Fruit fly (Drosophila melanogaster): ENCODE data around the gene Npc2h.

Gene Npc2h

DNA sequence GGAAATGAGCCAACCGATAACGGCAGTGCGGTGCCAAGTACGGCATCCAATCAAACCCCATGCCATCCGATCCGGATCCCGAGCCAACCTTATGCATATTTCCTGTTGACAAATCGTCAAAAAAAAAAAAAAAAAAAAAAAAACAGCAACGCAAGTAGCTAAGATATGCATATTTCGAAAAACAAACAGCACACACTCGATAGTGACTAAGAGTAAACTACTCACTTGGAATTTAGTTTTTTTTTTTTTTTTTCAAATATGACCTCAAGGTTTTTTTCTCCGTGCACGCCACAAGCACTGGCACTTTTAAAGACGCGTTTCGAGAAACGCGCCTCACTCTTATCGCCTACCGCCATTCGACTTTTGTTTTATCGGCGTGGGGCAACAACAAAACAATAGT is 29.2 kb upstream of the Npc2h start (continued):
- TF ChIP-seq fd64A (GFP tag; optimal IDR thresholded peaks at IDR 0.05) (no peak), Atf3 (GFP tag; optimal IDR thresholded peaks at IDR 0.05) (no peak), CG11398 (GFP tag; optimal IDR thresholded peaks at IDR 0.05) (no peak), pros (GFP tag; optimal IDR thresholded peaks at IDR 0.05) (no peak), Hmr (GFP tag; optimal IDR thresholded peaks at IDR 0.05) (no peak), sens (GFP tag) (peak; percentile 85), Blimp-1 (GFP tag; optimal IDR thresholded peaks at IDR 0.05) (no peak), tna (GFP tag; IDR thresholded peaks at IDR 0.05; ENCODE audit: partially characterized antibody) (no peak), Rx (GFP tag; IDR thresholded peaks at IDR 0.05) (no peak), cwo (GFP tag; optimal IDR thresholded peaks at IDR 0.05) (no peak), sim (GFP tag; IDR thresholded peaks at IDR 0.05) (no peak), unpg (GFP tag; optimal IDR thresholded peaks at IDR 0.05) (peak; percentile 22), CG42726 (GFP tag; IDR thresholded peaks at IDR 0.05; ENCODE audit: partially characterized antibody) (no peak), CG2202 (tag; optimal IDR thresholded peaks at IDR 0.05) (no peak), CG12219 (GFP tag; optimal IDR thresholded peaks at IDR 0.05) (no peak), NC2α (GFP tag; optimal IDR thresholded peaks at IDR 0.05) (no peak), sens-2 (GFP tag; IDR thresholded peaks at IDR 0.05) (no peak), CG3847 (GFP tag; IDR thresholded peaks at IDR 0.05) (no peak), CG17328 (GFP tag; IDR thresholded peaks at IDR 0.05) (peak; percentile 32; the same call in 1 of the 2 replicates), Awh (GFP tag; IDR thresholded peaks at IDR 0.05) (no peak), zfh1 (GFP tag; IDR thresholded peaks at IDR 0.05) (peak; percentile 57), dpn (GFP tag; optimal IDR thresholded peaks at IDR 0.05) (peak in 1 of 2 experiments; percentile 3), croc (GFP tag; conservative IDR thresholded peaks at IDR 0.05) (no peak), dan (GFP tag; IDR thresholded peaks at IDR 0.05) (no peak), pum (GFP tag; optimal IDR thresholded peaks at IDR 0.05) (peak; percentile 4), btn (GFP tag; optimal IDR thresholded peaks at IDR 0.05) (no peak), CG10431 (GFP tag; optimal IDR thresholded peaks at IDR 0.05) (no peak), br (optimal IDR thresholded peaks at IDR 0.05) (no peak), grn (GFP tag; optimal IDR thresholded peaks at IDR 0.05) (no peak), CG8290 (GFP tag; optimal IDR thresholded peaks at IDR 0.05) (no peak), CG8290 (tag; optimal IDR thresholded peaks at IDR 0.05) (no peak), slbo (GFP tag; IDR thresholded peaks at IDR 0.05) (peak; percentile 41), yki (optimal IDR thresholded peaks at IDR 0.05) (no peak), CkIIα-i1 (GFP tag; IDR thresholded peaks at IDR 0.05) (no peak), CG9727 (GFP tag; optimal IDR thresholded peaks at IDR 0.05) (no peak), gem (tag; optimal IDR thresholded peaks at IDR 0.05) (peak; percentile 50), mld (GFP tag; IDR thresholded peaks at IDR 0.05; ENCODE audit: partially characterized antibody) (no peak), usp (GFP tag; optimal IDR thresholded peaks at IDR 0.05) (no peak), CG7928 (GFP tag; optimal IDR thresholded peaks at IDR 0.05) (no peak), Poxn (GFP tag; IDR thresholded peaks at IDR 0.05) (no peak), Trl (optimal IDR thresholded peaks at IDR 0.05) (no peak), Trl (GFP tag; optimal IDR thresholded peaks at IDR 0.05) (no peak), Stat92E (GFP tag; optimal IDR thresholded peaks at IDR 0.05) (no peak), Sox102F (GFP tag; optimal IDR thresholded peaks at IDR 0.05) (peak; percentile 21), gcm (GFP tag; optimal IDR thresholded peaks at IDR 0.05) (no peak), CG12942 (GFP tag; optimal IDR thresholded peaks at IDR 0.05) (no peak), onecut (GFP tag; IDR thresholded peaks at IDR 0.05) (no peak), Nf-YA (GFP tag; IDR thresholded peaks at IDR 0.05) (no peak), scrt (GFP tag; optimal IDR thresholded peaks at IDR 0.05) (no peak), sna (GFP tag; IDR thresholded peaks at IDR 0.05; ENCODE audit: partially characterized antibody) (no peak), Antp (GFP tag; optimal IDR thresholded peaks at IDR 0.05) (no peak), CrebB (tag; optimal IDR thresholded peaks at IDR 0.05) (no peak), CG7271 (tag; optimal IDR thresholded peaks at IDR 0.05) (no peak)

All from whole organism, embryonic.